Worm (Caenorhabditis elegans): ENCODE data around the gene rfc-2.

DNA sequence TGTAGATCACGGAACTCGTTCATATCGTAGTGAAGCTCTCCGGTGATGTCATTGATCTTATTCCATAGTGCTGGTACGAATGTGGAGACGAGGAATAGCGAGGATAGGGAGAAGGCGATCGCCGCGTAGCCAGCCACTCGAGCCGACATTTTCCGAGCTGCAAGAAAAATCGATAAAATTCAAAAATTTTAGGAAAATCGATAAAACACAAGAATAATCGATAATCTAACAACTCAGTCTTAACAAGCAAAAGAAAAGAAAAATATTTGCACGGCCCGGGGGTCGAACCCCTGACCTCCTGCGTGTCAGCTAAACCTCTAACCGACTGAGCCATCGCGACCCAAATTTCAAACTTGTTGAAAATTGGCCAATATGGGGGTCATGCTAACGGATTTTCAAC is 8.0 kb downstream of the rfc-2 start, which contains the start of gene col-104:
- TF ChIP-seq tra-4 (tag; optimal IDR thresholded peaks at IDR 0.05) = no peak
- no peak for TF ChIP-seq tbx-11 (GFP tag; IDR thresholded peaks at IDR 0.05)
- TF ChIP-seq ama-1 (optimal IDR thresholded peaks at IDR 0.05) = no peak
- no peak for TF ChIP-seq ets-7 (tag; optimal IDR thresholded peaks at IDR 0.05)

Measured in whole organism, early embryonic.